Worm (Caenorhabditis elegans) whole organism, L4/young adult: ENCODE measurements around the gene C25E10.10.

Source experiments
- W03F9.2 ChIP-seq: fragments of 150-350 bp; optimal IDR thresholded peaks from 2 replicates; lab custom pipeline; 2014; ENCODE audit warnings: missing biosample characterization, missing genetic modification characterization
- dao-5 ChIP-seq: sonication (generic microtip); optimal IDR thresholded peaks from 2 replicates; lab custom pipeline; 2016; ENCODE audit warnings: missing genotype, missing genetic modification characterization, moderate library complexity, missing compliant biosample characterization
- him-1 ChIP-seq: sonication (generic microtip); optimal IDR thresholded peaks from 2 replicates; lab custom pipeline; 2016; ENCODE audit warnings: missing genotype, missing genetic modification reagents, missing genetic modification characterization, missing compliant biosample characterization

Gene C25E10.10

ce11 chrV:9030248-9030647 is 25.9 kb downstream of the C25E10.10 start, which contains the start of gene C25E10.5:
C25E10.5 (plus strand) TSS chrV:9030548.
- TF ChIP-seq him-1 (no peak), W03F9.2 (no peak), dao-5 (tag; lab: Kevin White, UChicago) (no peak)

DNA sequence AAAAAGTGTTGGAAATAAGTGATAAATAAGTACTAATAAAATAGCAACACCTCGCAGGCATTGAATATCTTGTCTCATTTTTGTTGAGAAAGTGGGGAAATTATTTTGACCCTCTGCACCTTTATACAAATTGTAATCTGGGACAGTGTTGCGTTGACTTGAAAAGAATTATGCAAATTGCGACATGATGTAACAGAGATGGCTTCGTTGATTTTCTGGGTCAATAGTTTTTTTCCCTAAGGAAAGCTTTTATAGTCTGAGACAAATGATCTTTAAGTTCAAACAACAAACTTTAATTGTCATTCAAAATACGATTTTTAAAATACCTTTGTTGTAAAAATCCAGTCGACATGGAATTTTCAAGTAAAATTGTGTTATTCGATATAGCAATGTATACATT is 31.4 kb downstream of the C25E10.10 start, which contains the start of gene bus-1:
Gene bus-1, minus strand, starts transcription at position 101 of the 400 bp plus-strand sequence.
- TF ChIP-seq dao-5 (tag; lab: Kevin White, UChicago) (no peak), W03F9.2 (no peak), him-1 (no peak)

DNA sequence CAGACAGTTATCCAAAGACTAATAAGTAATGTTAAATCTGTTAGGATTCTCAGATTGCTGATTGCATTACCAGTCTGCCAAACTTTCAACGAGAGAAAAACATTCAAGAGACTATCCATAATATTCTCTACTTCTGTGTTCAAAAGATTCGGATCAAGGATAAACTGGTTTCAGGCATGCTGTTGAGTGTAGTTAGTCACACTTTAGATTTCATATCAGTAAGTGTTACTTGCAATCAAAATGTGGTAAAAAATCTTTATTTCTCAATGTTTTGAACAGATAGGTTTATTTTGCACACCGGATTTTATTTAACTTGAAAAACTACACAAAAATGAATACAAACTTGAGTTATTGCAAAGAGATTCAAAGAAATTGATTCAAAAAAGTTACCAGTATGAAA is 34.1 kb downstream of the C25E10.10 start, which contains the start of gene oac-41:
Gene oac-41, minus strand, starts transcription at position 101 of the 400 bp plus-strand sequence.
- no peak for TF ChIP-seq W03F9.2
- no peak for TF ChIP-seq him-1
- no peak for TF ChIP-seq dao-5 (tag; lab: Kevin White, UChicago)

- TF ChIP-seq W03F9.2 (no peak), dao-5 (tag; lab: Kevin White, UChicago) (no peak)
These were observed 37.3 kb downstream of the C25E10.10 start for ce11 chrV:9018871-9019270.

DNA sequence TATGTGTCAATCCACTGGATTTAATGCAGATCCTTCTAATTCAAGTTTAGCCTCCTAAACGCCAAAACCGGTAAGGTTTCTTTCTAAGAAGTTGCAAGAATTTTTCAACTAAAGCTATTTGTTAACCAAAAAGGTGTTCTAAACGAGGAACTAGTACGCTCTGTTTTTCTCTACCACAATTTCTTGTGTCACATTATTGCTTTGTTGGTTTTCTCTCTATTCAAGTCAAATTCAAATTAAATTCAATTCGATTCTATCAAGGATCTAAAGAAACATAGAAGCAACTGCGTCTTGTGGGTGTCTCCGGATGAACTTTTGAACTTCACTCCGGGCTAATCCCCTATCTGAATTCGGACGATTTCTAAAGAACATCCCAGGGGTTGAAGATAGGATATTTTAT is 39.7 kb downstream of the C25E10.10 start, which contains the start of gene oac-40:
Gene oac-40, plus strand, starts transcription at position 301 of the 400 bp plus-strand sequence.
- TF ChIP-seq dao-5 (tag; lab: Kevin White, UChicago) (no peak), him-1 (no peak), W03F9.2 (no peak)

DNA sequence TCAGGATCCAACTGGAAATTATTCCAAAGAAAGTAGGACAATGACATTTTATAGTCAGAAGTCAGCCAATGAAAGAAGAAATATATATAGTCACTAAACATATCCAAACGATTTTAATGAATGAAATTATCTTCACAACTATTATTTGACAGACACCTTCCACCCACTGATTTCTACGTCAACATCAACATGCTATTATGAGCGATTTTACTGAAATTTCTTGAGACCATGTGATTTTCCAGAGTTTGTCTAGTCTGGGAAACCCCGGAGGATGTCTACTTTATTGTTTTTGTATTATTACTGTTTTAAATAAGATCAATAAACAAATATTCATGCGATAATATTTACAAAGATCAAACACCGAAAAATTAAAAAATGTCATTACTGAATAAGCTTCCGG is 40.6 kb downstream of the C25E10.10 start, which contains the start of gene srt-18:
Gene srt-18, minus strand, starts transcription at position 101 of the 400 bp plus-strand sequence.
- TF ChIP-seq W03F9.2 (no peak), him-1 (no peak), dao-5 (tag; lab: Kevin White, UChicago) (no peak)

- TF ChIP-seq dao-5 (tag; lab: Kevin White, UChicago), result no peak
- TF ChIP-seq W03F9.2, result no peak
- TF ChIP-seq him-1, result no peak
These were observed 42.4 kb downstream of the C25E10.10 start, which contains the start of gene srh-201 for ce11 chrV:9013765-9014164. srh-201 (minus strand) TSS chrV:9013865.

- TF ChIP-seq him-1 (no peak), W03F9.2 (no peak), dao-5 (tag; lab: Kevin White, UChicago) (no peak)
These were observed 47.0 kb downstream of the C25E10.10 start, which contains the start of gene srx-2 for ce11 chrV:9009175-9009574. srx-2 (plus strand) TSS chrV:9009475.
